Fruit fly (Drosophila melanogaster) Kc167 (cell line): ENCODE data around the gene flr.

Source experiments
- Myc ChIP-seq: fragments of >200 bp; optimal IDR thresholded peaks from 2 replicates; lab custom pipeline; 2017; ENCODE audit warnings: missing external identifiers
- Sin3A ChIP-seq: fragments of >200 bp; optimal IDR thresholded peaks from 2 replicates; lab custom pipeline; 2018; ENCODE audit warnings: missing external identifiers
- h ChIP-seq: fragments of >200 bp; optimal IDR thresholded peaks from 3 replicates; lab custom pipeline; 2018; ENCODE audit warnings: missing external identifiers
- insv ChIP-seq: fragments of >200 bp; optimal IDR thresholded peaks from 3 replicates; lab custom pipeline; 2018; ENCODE audit warnings: missing external identifiers
- psq ChIP-seq: fragments of >200 bp; optimal IDR thresholded peaks from 2 replicates; lab custom pipeline; 2017; ENCODE audit warnings: missing external identifiers

DNA sequence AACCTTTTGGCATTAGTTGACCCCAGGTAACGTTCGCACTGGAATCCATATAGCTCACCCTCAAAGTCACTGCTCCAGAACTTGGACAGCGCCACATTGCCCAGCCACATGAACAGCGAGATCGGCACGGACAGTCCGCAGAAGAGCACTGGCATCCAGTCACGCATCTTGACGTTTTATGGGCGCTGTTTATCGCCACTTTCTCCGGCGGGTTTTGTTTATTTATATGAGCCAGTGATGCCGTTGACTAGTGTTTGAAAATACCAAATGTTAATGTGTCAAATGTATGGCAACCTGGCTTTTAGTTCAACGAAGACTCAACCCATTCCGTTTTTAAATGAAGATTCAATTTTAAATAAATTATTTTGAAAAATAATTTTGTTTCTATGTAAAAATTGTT is 25.0 kb upstream of the flr start, which contains the start of gene CG10171:
- TF ChIP-seq psq (no peak), Myc (lab: Kevin White, UChicago) (no peak), insv (lab: Kevin White, UChicago) (no peak), Sin3A (lab: Kevin White, UChicago) (no peak), h (no peak)
